Fruit fly (Drosophila melanogaster) S2 (cell line): ENCODE results near the gene ebd1.

Experiments used
- CG8478 ChIP-seq: fragments of >200 bp; optimal IDR thresholded peaks from 2 replicates; lab custom pipeline; 2018
- CTCF ChIP-seq, 2 experiments: fragments of >200 bp; optimal IDR thresholded peaks; 2 replicates each; lab custom pipeline; 2018

DNA sequence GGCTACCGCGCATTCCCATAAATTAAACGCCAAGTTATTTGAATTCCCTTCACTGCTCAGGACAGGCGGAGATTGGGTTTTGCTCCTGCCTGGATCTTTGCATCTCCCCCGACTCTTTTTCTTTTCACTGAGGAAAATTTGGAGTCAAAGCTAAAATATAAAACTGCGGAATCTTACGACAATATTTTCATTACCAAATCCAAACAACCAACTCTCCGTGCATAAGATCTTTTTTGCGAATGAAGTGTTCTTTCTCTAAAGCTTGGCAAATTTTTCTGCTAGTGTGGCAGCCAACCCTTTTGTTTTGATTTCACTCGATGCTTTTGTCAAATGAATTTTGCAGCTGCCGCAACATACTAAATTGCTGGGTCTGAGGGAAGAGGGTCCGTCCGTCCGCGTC, 42.5 kb upstream of the ebd1 start:
- TF ChIP-seq CG8478 (lab: Kevin White, UChicago) (no peak), CTCF (optimal IDR thresholded peaks at IDR 0.05; lab: Kevin White, UChicago) (no peak)
